Worm (Caenorhabditis elegans) whole organism, L4 larva: ENCODE data around the gene T05H4.3.

Source experiments
- T26A8.4 ChIP-seq: fragments of 200-800 bp; sonication (Bioruptor generic); IDR thresholded peaks from 2 replicates; pipeline ENCODE4 v1.3.6; 2022; ENCODE audit warnings: missing genetic modification characterization, missing compliant biosample characterization
- aly-2 ChIP-seq: sonication (generic microtip); optimal IDR thresholded peaks from 2 replicates; lab custom pipeline; 2018; ENCODE audit warnings: missing biosample characterization, missing genetic modification characterization
- daf-16 ChIP-seq, 3 experiments: sonication (generic microtip); optimal IDR thresholded peaks; 2 replicates each; lab custom pipeline; 2016 to 2017; ENCODE audit warnings: missing genetic modification characterization in 3 of 3, missing genetic modification reagents in 3 of 3, mild to moderate bottlenecking in 2 of 3, missing compliant biosample characterization in 2 of 3, missing biosample characterization in 1 of 3, moderate library complexity in 1 of 3
- dve-1 ChIP-seq: sonication (generic microtip); optimal IDR thresholded peaks from 2 replicates; lab custom pipeline; 2017; ENCODE audit warnings: antibody characterized with exemption, mild to moderate bottlenecking, missing genetic modification characterization, missing compliant biosample characterization; ENCODE audit not compliant: insufficient read depth
- hlh-11 ChIP-seq: fragments of 200-800 bp; sonication (Bioruptor generic); optimal IDR thresholded peaks from 2 replicates; lab custom pipeline; 2018; ENCODE audit warnings: mild to moderate bottlenecking, missing genetic modification characterization, missing compliant biosample characterization
- lsy-2 ChIP-seq, 2 experiments: fragments of 150-350 bp in 1 of 2; sonication (generic microtip) in 1 of 2; optimal IDR thresholded peaks; 2 replicates each; lab custom pipeline; 2014 to 2017; ENCODE audit warnings: missing biosample characterization in 2 of 2, missing genetic modification characterization in 2 of 2
- madf-5 ChIP-seq, 2 experiments: fragments of 200-800 bp; sonication (Bioruptor generic); IDR thresholded peaks; 2 replicates each; pipeline ENCODE4 v1.3.6; 2022; ENCODE audit warnings: missing compliant biosample characterization in 2 of 2, missing genetic modification characterization in 2 of 2
- mxl-3 ChIP-seq: fragments of 200-800 bp; sonication (Bioruptor generic); optimal IDR thresholded peaks from 2 replicates; lab custom pipeline; 2018; ENCODE audit warnings: mild to moderate bottlenecking, missing genetic modification characterization, missing compliant biosample characterization
- nhr-28 ChIP-seq: fragments of 150-350 bp; optimal IDR thresholded peaks from 2 replicates; lab custom pipeline; 2014; ENCODE audit warnings: missing biosample characterization, missing genetic modification characterization
- nhr-41 ChIP-seq: fragments of 200-800 bp; sonication (Bioruptor generic); IDR thresholded peaks from 2 replicates; pipeline ENCODE4 v1.3.6; 2022; ENCODE audit warnings: missing genetic modification reagents, missing genetic modification characterization, missing compliant biosample characterization
- skn-1 ChIP-seq: fragments of 150-350 bp; optimal IDR thresholded peaks from 2 replicates; lab custom pipeline; 2014; ENCODE audit warnings: missing biosample characterization, missing genetic modification characterization
- snpc-1.2 ChIP-seq: fragments of 200-800 bp; sonication (Bioruptor generic); IDR thresholded peaks from 2 replicates; pipeline ENCODE4 v1.3.6; 2022; ENCODE audit warnings: missing genetic modification reagents, missing genetic modification characterization, missing compliant biosample characterization
- unc-39 ChIP-seq: sonication (generic microtip); optimal IDR thresholded peaks from 2 replicates; lab custom pipeline; 2017; ENCODE audit warnings: missing biosample characterization, missing genetic modification characterization

The T05H4.3 gene

DNA sequence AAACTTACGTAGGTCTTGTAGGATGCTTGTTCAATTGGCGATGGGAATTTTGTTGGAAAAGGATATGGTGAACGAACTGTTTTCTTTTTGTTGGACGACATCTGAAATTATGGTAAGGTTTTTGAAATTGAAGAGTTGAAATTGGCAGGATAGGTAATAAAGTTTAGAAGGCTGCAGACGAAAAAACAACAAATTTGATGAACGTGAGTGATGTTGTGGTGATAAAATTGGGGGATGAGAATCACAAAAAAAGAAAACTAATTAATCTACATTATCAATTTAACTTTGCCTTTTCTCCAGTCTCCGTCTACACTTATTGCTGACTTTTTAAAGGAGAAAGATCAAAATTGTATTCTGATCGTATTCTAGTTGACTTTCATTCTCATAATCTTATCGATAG, 51.7 kb downstream of the T05H4.3 start, which contains the start of gene cpt-6:
Gene cpt-6 (minus strand): TSS at position 101 of the 400 bp plus-strand sequence.
- no peak for TF ChIP-seq T26A8.4

DNA sequence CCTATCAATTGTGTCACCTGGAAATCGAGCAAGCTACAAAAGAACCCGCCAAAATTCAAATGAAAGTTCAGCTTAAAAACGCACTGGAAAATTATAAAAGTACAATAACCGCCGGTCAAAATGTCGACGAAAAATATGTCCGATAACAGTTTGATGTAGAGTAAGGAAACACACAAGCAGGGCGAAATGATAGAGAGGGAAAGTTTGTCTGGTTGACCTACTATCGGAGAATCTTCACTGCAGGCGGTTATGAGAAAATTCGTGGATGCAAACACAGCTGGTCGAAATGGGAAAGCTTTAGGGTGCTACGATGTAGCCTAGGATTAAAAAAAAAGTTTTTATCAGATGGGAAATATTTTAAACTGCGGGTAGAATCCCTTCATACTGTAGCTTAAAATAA, 53.2 kb downstream of the T05H4.3 start:
- no peak for TF ChIP-seq dve-1 (tag; lab: Kevin White, UChicago)
- peak; percentile 7 for TF ChIP-seq nhr-28
- no peak for TF ChIP-seq daf-16 (GFP tag; optimal IDR thresholded peaks at IDR 0.05; lab: Kevin White, UChicago)
- peak; percentile 8 for TF ChIP-seq daf-16 (tag; optimal IDR thresholded peaks at IDR 0.05; lab: Kevin White, UChicago)
- peak; percentile 2 for TF ChIP-seq hlh-11 (tag; lab: Kevin White, UChicago)

DNA sequence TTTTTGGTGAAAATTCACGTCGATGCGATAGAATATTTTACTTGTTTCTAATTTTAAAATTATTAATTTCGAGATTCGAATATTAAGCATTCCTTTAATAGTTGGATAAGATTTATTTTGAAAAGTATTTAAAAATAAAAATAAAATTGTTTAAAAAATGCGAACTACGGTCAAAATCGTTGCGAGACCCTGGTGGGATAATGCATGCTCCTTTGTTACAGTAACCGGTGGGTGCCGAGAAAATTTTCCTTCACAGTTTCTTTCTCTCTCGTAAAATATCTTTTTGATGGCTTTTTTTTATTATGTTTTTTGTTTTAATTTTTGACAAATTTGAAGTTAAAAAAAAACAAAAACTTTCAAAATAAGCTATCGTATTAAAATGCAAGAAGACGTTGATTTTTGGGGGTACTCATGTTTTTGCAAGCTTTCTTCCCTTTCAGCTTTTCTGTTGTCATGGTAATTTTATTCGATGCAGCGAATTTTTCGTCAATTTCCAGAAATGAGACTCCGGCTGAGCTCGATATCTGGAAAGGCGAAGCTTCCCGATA, 54.5 kb downstream of the T05H4.3 start, which contains the start of gene dgtr-1:
Gene dgtr-1 (plus strand): TSS at position 498 of the 548 bp plus-strand sequence.
- TF ChIP-seq madf-5 (GFP tag; IDR thresholded peaks at IDR 0.05; lab: Robert Waterston, UW) (no peak), unc-39 (tag; lab: Kevin White, UChicago) (no peak), aly-2 (tag; lab: Kevin White, UChicago) (no peak), snpc-1.2 (GFP tag; lab: Robert Waterston, UW) (0 out of 2 replicates have a peak, but pooled peaks have one; percentile 22), lsy-2 (tag; optimal IDR thresholded peaks at IDR 0.05; lab: Kevin White, UChicago) (peak in 1 of 2 experiments; percentile 51), dve-1 (tag; lab: Kevin White, UChicago) (no peak), mxl-3 (GFP tag; lab: Kevin White, UChicago) (no peak), nhr-41 (GFP tag; lab: Robert Waterston, UW) (no peak), skn-1 (tag; lab: Kevin White, UChicago) (no peak)
